Worm (Caenorhabditis elegans): ENCODE data around the gene F40A3.6.

F40A3.6 gene

ce11 chrV:7872945-7873344, 20.7 kb downstream of the F40A3.6 start:
- TF ChIP-seq unc-62 (GFP tag; optimal IDR thresholded peaks at IDR 0.05) = no peak

- TF ChIP-seq unc-62 (GFP tag; optimal IDR thresholded peaks at IDR 0.05) = no peak
Measured at ce11 chrV:7870707-7871106, 23.0 kb downstream of the F40A3.6 start, which contains the start of gene nipi-4. Gene nipi-4, minus strand, starts transcription at chrV:7870807.

- TF ChIP-seq unc-62 (GFP tag; optimal IDR thresholded peaks at IDR 0.05) = no peak
Measured at ce11 chrV:7864663-7865062, 29.0 kb downstream of the F40A3.6 start, which contains the start of gene C37C3.11. Gene C37C3.11, minus strand, starts transcription at chrV:7864763.

ce11 chrV:7863020-7863523, 30.6 kb downstream of the F40A3.6 start, which contains the start of gene C37C3.10:
Gene C37C3.10, minus strand, starts transcription at chrV:7863070.
- no peak for TF ChIP-seq unc-62 (GFP tag; optimal IDR thresholded peaks at IDR 0.05)

- TF ChIP-seq unc-62 (GFP tag; optimal IDR thresholded peaks at IDR 0.05) = no peak
Measured at ce11 chrV:7861792-7862191, 31.9 kb downstream of the F40A3.6 start, which contains the start of gene C37C3.17. Gene C37C3.17, minus strand, starts transcription at chrV:7861892.

ce11 chrV:7857931-7858330, 35.7 kb downstream of the F40A3.6 start, which contains the start of gene C37C3.1:
Gene C37C3.1, plus strand, starts transcription at chrV:7857963.
- TF ChIP-seq unc-62 (GFP tag; optimal IDR thresholded peaks at IDR 0.05) = no peak

ce11 chrV:7856641-7857040, 37.0 kb downstream of the F40A3.6 start:
- no peak for TF ChIP-seq unc-62 (GFP tag; optimal IDR thresholded peaks at IDR 0.05)

- no peak for TF ChIP-seq unc-62 (GFP tag; optimal IDR thresholded peaks at IDR 0.05)
Measured at ce11 chrV:7855382-7855994, 38.2 kb downstream of the F40A3.6 start, which contains the start of gene C37C3.2. Gene C37C3.2, plus strand, starts transcription at chrV:7855944.

ce11 chrV:7854603-7855002, 39.1 kb downstream of the F40A3.6 start, which contains the start of the genes C37C3.9 and C37C3.18:
Gene C37C3.9, minus strand, starts transcription at chrV:7854700.
Gene C37C3.18, plus strand, starts transcription at chrV:7854993.
- TF ChIP-seq unc-62 (GFP tag; optimal IDR thresholded peaks at IDR 0.05) = no peak

ce11 chrV:7853900-7854299, 39.8 kb downstream of the F40A3.6 start:
- TF ChIP-seq unc-62 (GFP tag; optimal IDR thresholded peaks at IDR 0.05) = no peak

ce11 chrV:7852078-7852477, 41.6 kb downstream of the F40A3.6 start:
- no peak for TF ChIP-seq unc-62 (GFP tag; optimal IDR thresholded peaks at IDR 0.05)

ce11 chrV:7848251-7848650, 45.4 kb downstream of the F40A3.6 start:
- no peak for TF ChIP-seq unc-62 (GFP tag; optimal IDR thresholded peaks at IDR 0.05)

- TF ChIP-seq unc-62 (GFP tag; optimal IDR thresholded peaks at IDR 0.05) = no peak
Measured at ce11 chrV:7847687-7848086, 46.0 kb downstream of the F40A3.6 start.

ce11 chrV:7847170-7847569, 46.5 kb downstream of the F40A3.6 start, which contains the start of gene memo-1:
Gene memo-1, minus strand, starts transcription at chrV:7847171.
- TF ChIP-seq unc-62 (GFP tag; optimal IDR thresholded peaks at IDR 0.05) = no peak

- no peak for TF ChIP-seq unc-62 (GFP tag; optimal IDR thresholded peaks at IDR 0.05)
Measured at ce11 chrV:7842228-7842627, 51.4 kb downstream of the F40A3.6 start, which contains the start of gene grd-8. Gene grd-8, plus strand, starts transcription at chrV:7842528.
